Worm (Caenorhabditis elegans): ENCODE data around the gene cnnm-2.

cnnm-2 gene

DNA sequence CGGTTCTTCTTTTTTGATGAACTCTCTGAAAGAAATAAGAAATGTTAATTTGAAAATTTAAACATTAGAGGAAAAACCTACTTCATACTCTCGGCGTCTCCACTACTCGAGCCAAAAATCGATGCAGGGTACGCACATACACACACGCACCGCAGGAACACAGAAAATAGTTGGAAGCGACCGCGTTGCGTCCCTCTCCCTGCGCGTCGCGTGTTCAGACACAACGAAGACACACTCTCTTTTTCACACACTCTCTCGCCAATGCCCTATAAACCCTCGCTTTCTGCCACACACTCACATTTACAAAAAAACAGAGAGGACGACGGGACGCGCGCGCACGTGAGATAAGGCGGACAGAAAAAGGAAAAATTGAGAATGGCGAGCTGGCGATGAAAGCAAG lies 997 bp upstream of the cnnm-2 start, which contains the start of gene R04E5.9 (continued):
- TF ChIP-seq tag-97 (GFP tag; IDR thresholded peaks at IDR 0.05) (no peak), nhr-42 (GFP tag; IDR thresholded peaks at IDR 0.05) (peak; percentile 47; the same call in 1 of the 2 replicates), set-16 (GFP tag; IDR thresholded peaks at IDR 0.05) (peak; percentile 70), lin-39 (tag; optimal IDR thresholded peaks at IDR 0.05) (no peak), daf-16 (GFP tag; optimal IDR thresholded peaks at IDR 0.05) (peak; percentile 7 to 46), daf-16 (tag; optimal IDR thresholded peaks at IDR 0.05) (peak; percentile 85), hlh-30 (tag; optimal IDR thresholded peaks at IDR 0.05; ENCODE audit: insufficient read depth) (peak; percentile 98), daf-19 (GFP tag; conservative IDR thresholded peaks at IDR 0.05) (no peak), Y105C5A.15 (GFP tag; IDR thresholded peaks at IDR 0.05) (0 out of 2 replicates have a peak, but pooled peaks have one; percentile 42), mep-1 (tag; optimal IDR thresholded peaks at IDR 0.05) (peak; percentile 94), ZK546.5 (tag; optimal IDR thresholded peaks at IDR 0.05) (peak in 1 of 2 experiments; percentile 7), snpc-4 (tag; optimal IDR thresholded peaks at IDR 0.05) (no peak), arid-1 (GFP tag; conservative IDR thresholded peaks at IDR 0.05) (peak; percentile 74), nhr-25 (tag; optimal IDR thresholded peaks at IDR 0.05; ENCODE audit: borderline replicate concordance, insufficient read depth) (peak; percentile 74), nhr-10 (tag; optimal IDR thresholded peaks at IDR 0.05) (peak; percentile 21), zag-1 (tag; optimal IDR thresholded peaks at IDR 0.05) (no peak), F37D6.2 (tag; optimal IDR thresholded peaks at IDR 0.05) (peak; percentile 84), F10B5.3 (tag; optimal IDR thresholded peaks at IDR 0.05) (no peak), ceh-44 (GFP tag; IDR thresholded peaks at IDR 0.05) (no peak), ceh-32 (tag; optimal IDR thresholded peaks at IDR 0.05; ENCODE audit: poor library complexity) (no peak), nhr-77 (tag; optimal IDR thresholded peaks at IDR 0.05) (peak; percentile 93), mes-2 (tag; optimal IDR thresholded peaks at IDR 0.05; ENCODE audit: poor library complexity, severe bottlenecking) (peak; percentile 78), pqm-1 (tag; optimal IDR thresholded peaks at IDR 0.05) (peak; percentile 42), lin-38 (GFP tag; IDR thresholded peaks at IDR 0.05) (peak; percentile 57; the same call in 1 of the 2 replicates), dpl-1 (GFP tag; optimal IDR thresholded peaks at IDR 0.05) (peak; percentile 49), F49E8.2 (tag; optimal IDR thresholded peaks at IDR 0.05; ENCODE audit: borderline replicate concordance) (no peak), ceh-20 (GFP tag; IDR thresholded peaks at IDR 0.05) (peak; percentile 44; the same call in 1 of the 2 replicates), madf-5 (GFP tag; IDR thresholded peaks at IDR 0.05) (no peak), duxl-1 (tag; optimal IDR thresholded peaks at IDR 0.05; ENCODE audit: poor library complexity) (peak; percentile 46), Y48G9A.11 (GFP tag; IDR thresholded peaks at IDR 0.05) (no peak), dmd-8 (GFP tag; IDR thresholded peaks at IDR 0.05) (no peak), dmd-9 (GFP tag; IDR thresholded peaks at IDR 0.05) (no peak), fkh-10 (GFP tag; optimal IDR thresholded peaks at IDR 0.05) (peak; percentile 90), mxl-3 (GFP tag; optimal IDR thresholded peaks at IDR 0.05) (peak; percentile 98), ztf-11 (tag; optimal IDR thresholded peaks at IDR 0.05) (no peak), lin-29 (GFP tag; IDR thresholded peaks at IDR 0.05) (no peak), nhr-41 (GFP tag; IDR thresholded peaks at IDR 0.05) (peak; percentile 66; the same call in 1 of the 2 replicates), madf-9 (GFP tag; conservative IDR thresholded peaks at IDR 0.05) (peak; percentile 71; the same call in 1 of the 2 replicates), snpc-1.2 (GFP tag; IDR thresholded peaks at IDR 0.05) (no peak), lin-1 (GFP tag; IDR thresholded peaks at IDR 0.05) (peak; percentile 65; the same call in 1 of the 2 replicates), vab-7 (GFP tag; IDR thresholded peaks at IDR 0.05) (peak; percentile 52; the same call in 1 of the 2 replicates), mxl-2 (GFP tag; conservative IDR thresholded peaks at IDR 0.05) (0 out of 2 replicates have a peak, but pooled peaks have one; percentile 32), R02D3.7 (tag; optimal IDR thresholded peaks at IDR 0.05) (no peak), dve-1 (tag; optimal IDR thresholded peaks at IDR 0.05; ENCODE audit: insufficient read depth) (peak; percentile 93), sdz-12 (GFP tag; optimal IDR thresholded peaks at IDR 0.05) (no peak), egl-43 (GFP tag; IDR thresholded peaks at IDR 0.05) (peak; percentile 85), nhr-28 (tag; optimal IDR thresholded peaks at IDR 0.05) (peak; percentile 94), rbr-2 (tag; optimal IDR thresholded peaks at IDR 0.05) (peak; percentile 94), ceh-62 (tag; optimal IDR thresholded peaks at IDR 0.05) (no peak), mdl-1 (tag; optimal IDR thresholded peaks at IDR 0.05) (peak; percentile 87 to 99)

All from whole organism, L4 larva.